Fruit fly (Drosophila melanogaster) whole organism, wandering third instar larva: ENCODE measurements around the gene CG31909.

Source experiments
- CG32264 ChIP-seq: fragments of 200-800 bp; sonication (Bioruptor generic); optimal IDR thresholded peaks from 2 replicates; lab custom pipeline; 2016; ENCODE audit warnings: missing biosample characterization, missing genetic modification characterization
- Dif ChIP-seq: fragments of 200-275, 200-300 bp; sonication (Bioruptor generic); optimal IDR thresholded peaks from 2 replicates; lab custom pipeline; 2018; ENCODE audit warnings: missing biosample characterization, missing genetic modification characterization; ENCODE audit not compliant: partially characterized antibody
- GATAd ChIP-seq: sonication (Bioruptor generic); optimal IDR thresholded peaks from 2 replicates; lab custom pipeline; 2016; ENCODE audit warnings: missing biosample characterization, missing genetic modification characterization
- Hr78 ChIP-seq: fragments of >200 bp; optimal IDR thresholded peaks from 2 replicates; lab custom pipeline; 2017; ENCODE audit warnings: missing biosample characterization, missing genetic modification characterization
- N ChIP-seq: fragments of >200 bp; optimal IDR thresholded peaks from 2 replicates; lab custom pipeline; 2018; ENCODE audit warnings: missing biosample characterization, missing external identifiers, missing genetic modification characterization
- Vsx2 ChIP-seq: fragments of 200-300, 225-300 bp; sonication (Bioruptor generic); optimal IDR thresholded peaks from 2 replicates; lab custom pipeline; 2018; ENCODE audit warnings: missing biosample characterization, missing genetic modification characterization; ENCODE audit not compliant: partially characterized antibody
- brk ChIP-seq: fragments of 200-800 bp; sonication (Bioruptor generic); optimal IDR thresholded peaks from 2 replicates; lab custom pipeline; 2016; ENCODE audit warnings: missing biosample characterization, mild to moderate bottlenecking, missing genetic modification characterization
- lola ChIP-seq: fragments of >200 bp; optimal IDR thresholded peaks from 2 replicates; lab custom pipeline; 2017; ENCODE audit warnings: missing biosample characterization, missing genetic modification characterization
- pan ChIP-seq: fragments of >200 bp; optimal IDR thresholded peaks from 2 replicates; lab custom pipeline; 2017
- rgr ChIP-seq: fragments of 200-800 bp; sonication (Bioruptor generic); optimal IDR thresholded peaks from 3 replicates; lab custom pipeline; 2016; ENCODE audit warnings: missing biosample characterization, mild to moderate bottlenecking, missing genetic modification characterization
- woc ChIP-seq: sonication (Bioruptor generic); optimal IDR thresholded peaks from 2 replicates; lab custom pipeline; 2016; ENCODE audit warnings: missing biosample characterization, mild to moderate bottlenecking, missing genetic modification characterization

- no peak for TF ChIP-seq rgr (GFP tag; lab: Kevin White, UChicago)
- TF ChIP-seq pan (lab: Kevin White, UChicago) = no peak
- TF ChIP-seq woc (GFP tag; lab: Kevin White, UChicago) = no peak
- no peak for TF ChIP-seq N (GFP tag; lab: Kevin White, UChicago)
- TF ChIP-seq Vsx2 (GFP tag; lab: Kevin White, UChicago) = no peak
- no peak for TF ChIP-seq lola (GFP tag; lab: Kevin White, UChicago)
- TF ChIP-seq brk (GFP tag; lab: Kevin White, UChicago) = no peak
- no peak for TF ChIP-seq GATAd
- no peak for TF ChIP-seq Hr78 (GFP tag; lab: Kevin White, UChicago)
- TF ChIP-seq CG32264 = no peak
- TF ChIP-seq Dif = no peak
Observed at dm6 chr2L:7213532-7213931, 43.8 kb upstream of the CG31909 start.
